Fruit fly (Drosophila melanogaster) whole organism, embryonic: ENCODE data around the gene CG7924.

Experiments
- B-H2 ChIP-seq: fragments of 200-800 bp; sonication (Bioruptor generic); optimal IDR thresholded peaks from 2 replicates; lab custom pipeline; 2018; ENCODE audit warnings: missing biosample characterization, mild to moderate bottlenecking, missing genetic modification characterization
- CG11456 ChIP-seq: fragments of 200-800 bp; sonication (Bioruptor generic); IDR thresholded peaks from 3 replicates; pipeline ENCODE4 v1.3.6; 2022; ENCODE audit warnings: missing biosample characterization, missing genetic modification characterization
- CG17568 ChIP-seq: fragments of 200-800 bp; sonication (Bioruptor generic); optimal IDR thresholded peaks from 2 replicates; lab custom pipeline; 2018; ENCODE audit warnings: missing biosample characterization, mild to moderate bottlenecking, missing genetic modification characterization, moderate library complexity
- CG18476 ChIP-seq: fragments of 200-800 bp; sonication (Bioruptor generic); optimal IDR thresholded peaks from 2 replicates; lab custom pipeline; 2016; ENCODE audit warnings: missing biosample characterization, mild to moderate bottlenecking, missing genetic modification characterization
- CG8478 ChIP-seq: fragments of >200 bp; optimal IDR thresholded peaks from 2 replicates; lab custom pipeline; 2018
- CG9727 ChIP-seq: fragments of 200-800 bp; sonication (Bioruptor generic); optimal IDR thresholded peaks from 3 replicates; lab custom pipeline; 2017; ENCODE audit warnings: missing biosample characterization, mild to moderate bottlenecking, missing genetic modification characterization
- ase ChIP-seq: fragments of 200-800 bp; sonication (Bioruptor generic); IDR thresholded peaks from 3 replicates; pipeline ENCODE4 v1.3.6; 2022; ENCODE audit warnings: missing biosample characterization, missing genetic modification characterization
- da ChIP-seq: fragments of 200-800 bp; sonication (Bioruptor generic); optimal IDR thresholded peaks from 2 replicates; lab custom pipeline; 2016; ENCODE audit warnings: missing biosample characterization, missing genetic modification characterization
- fd64A ChIP-seq: fragments of 200-800 bp; sonication (Bioruptor generic); optimal IDR thresholded peaks from 3 replicates; lab custom pipeline; 2018; ENCODE audit warnings: missing biosample characterization, mild to moderate bottlenecking, missing genetic modification characterization
- inv ChIP-seq: fragments of 200-800 bp; sonication (Bioruptor generic); IDR thresholded peaks from 2 replicates; pipeline ENCODE4 v1.3.6; 2022; ENCODE audit warnings: missing biosample characterization, missing genetic modification characterization; ENCODE audit not compliant: partially characterized antibody
- lab ChIP-seq: fragments of 200-800 bp; sonication (Bioruptor generic); optimal IDR thresholded peaks from 3 replicates; lab custom pipeline; 2017; ENCODE audit warnings: missing biosample characterization, missing genetic modification characterization, mild to moderate bottlenecking, moderate library complexity, missing genetic modification reagents
- pita ChIP-seq: fragments of 200-800 bp; sonication (Bioruptor generic); optimal IDR thresholded peaks from 2 replicates; lab custom pipeline; 2017; ENCODE audit warnings: missing biosample characterization, mild to moderate bottlenecking, missing genetic modification characterization
- ssp ChIP-seq: fragments of 200-800 bp; sonication (Bioruptor generic); IDR thresholded peaks from 2 replicates; pipeline ENCODE4 v1.3.6; 2022; ENCODE audit warnings: missing biosample characterization, missing genetic modification characterization

dm6 chr3L:14239325-14239724 lies 6.1 kb downstream of the CG7924 start:
- TF ChIP-seq CG8478 (lab: Kevin White, UChicago) (no peak), CG11456 (GFP tag; lab: Robert Waterston, UW) (no peak), da (no peak), inv (GFP tag; lab: Robert Waterston, UW) (no peak), ssp (no peak), ase (no peak), pita (no peak), CG9727 (GFP tag; lab: Kevin White, UChicago) (no peak), B-H2 (GFP tag; lab: Kevin White, UChicago) (no peak), CG17568 (GFP tag; lab: Kevin White, UChicago) (no peak), fd64A (GFP tag; lab: Kevin White, UChicago) (no peak), CG18476 (GFP tag; lab: Kevin White, UChicago) (no peak), lab (GFP tag; lab: Kevin White, UChicago) (no peak)
